Fruit fly (Drosophila melanogaster) whole organism, prepupa: ENCODE measurements around the gene CG31793.

Experiments
- CG31627 ChIP-seq: fragments of 200-800 bp; sonication (Bioruptor generic); optimal IDR thresholded peaks from 3 replicates; lab custom pipeline; 2016; ENCODE audit warnings: missing biosample characterization, missing genetic modification characterization
- CG4318 ChIP-seq: fragments of 200-800 bp; sonication (Bioruptor generic); optimal IDR thresholded peaks from 3 replicates; lab custom pipeline; 2017; ENCODE audit warnings: missing biosample characterization, mild to moderate bottlenecking, missing genetic modification characterization
- Ets96B ChIP-seq: fragments of 200-800 bp; optimal IDR thresholded peaks from 2 replicates; lab custom pipeline; 2019; ENCODE audit warnings: missing biosample characterization, mild to moderate bottlenecking, missing genetic modification characterization, moderate library complexity
- Hr39 ChIP-seq: fragments of 200-800 bp; sonication (Bioruptor generic); optimal IDR thresholded peaks from 2 replicates; lab custom pipeline; 2016; ENCODE audit warnings: missing biosample characterization, missing genetic modification characterization
- cyc ChIP-seq: fragments of 200-800 bp; sonication (Bioruptor generic); optimal IDR thresholded peaks from 3 replicates; lab custom pipeline; 2016; ENCODE audit warnings: missing biosample characterization, missing genetic modification characterization
- dsx ChIP-seq: fragments of 200-800 bp; optimal IDR thresholded peaks from 3 replicates; lab custom pipeline; 2019; ENCODE audit warnings: missing biosample characterization, mild to moderate bottlenecking, missing genetic modification characterization, moderate library complexity; ENCODE audit not compliant: poor library complexity, severe bottlenecking

DNA sequence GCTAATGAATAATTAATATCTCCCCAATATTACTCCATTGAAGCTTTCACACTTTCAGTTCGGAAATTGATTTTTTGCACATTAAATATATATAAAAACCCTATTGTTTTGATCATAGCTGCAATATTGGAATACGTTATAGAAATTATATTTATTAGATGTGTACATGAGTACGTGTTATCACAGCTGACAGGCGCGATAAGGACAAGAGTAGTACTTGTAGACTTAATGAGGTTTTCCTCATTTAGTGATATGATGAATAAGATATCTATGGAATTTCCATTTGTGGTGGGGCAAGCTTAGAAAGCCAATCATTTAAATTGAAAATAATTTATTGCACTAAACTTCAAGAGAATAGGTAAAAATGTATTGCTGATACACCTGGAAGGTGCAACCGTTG is 699 bp upstream of the CG31793 start:
- no peak for TF ChIP-seq dsx (GFP tag; lab: Kevin White, UChicago)
- no peak for TF ChIP-seq CG31627
- no peak for TF ChIP-seq cyc (GFP tag; lab: Kevin White, UChicago)
- no peak for TF ChIP-seq Ets96B (tag; lab: Kevin White, UChicago)
- no peak for TF ChIP-seq Hr39
- no peak for TF ChIP-seq CG4318 (GFP tag; lab: Kevin White, UChicago)
